Fruit fly (Drosophila melanogaster): ENCODE measurements around the gene CG7025.
"Not testable (repeated sequence)": the region's sequence is repeated elsewhere in the genome, so short reads cannot be mapped to it uniquely, and the experiment has no call there.

dm6 chr2L:7738709-7739108, 46.2 kb upstream of the CG7025 start, which contains the start of gene CG31904:
- TF ChIP-seq Vsx2 (GFP tag; optimal IDR thresholded peaks at IDR 0.05; ENCODE audit: partially characterized antibody); Hr78 (GFP tag; optimal IDR thresholded peaks at IDR 0.05); dl (GFP tag; optimal IDR thresholded peaks at IDR 0.05; ENCODE audit: insufficient read depth in 1 of 2, partially characterized antibody in 2 of 2); pan (optimal IDR thresholded peaks at IDR 0.05); sv (GFP tag; optimal IDR thresholded peaks at IDR 0.05); Dfd (GFP tag; optimal IDR thresholded peaks at IDR 0.05); sage (GFP tag; optimal IDR thresholded peaks at IDR 0.05); h (GFP tag; optimal IDR thresholded peaks at IDR 0.05); rgr (GFP tag; optimal IDR thresholded peaks at IDR 0.05); OdsH (GFP tag; optimal IDR thresholded peaks at IDR 0.05); Myc (optimal IDR thresholded peaks at IDR 0.05): not testable (repeated sequence)
